Worm (Caenorhabditis elegans) whole organism, early embryonic: ENCODE data around the gene nhr-261.

Experiments used
- B0310.2 ChIP-seq: sonication (generic microtip); optimal IDR thresholded peaks from 2 replicates; lab custom pipeline; 2016; ENCODE audit warnings: mild to moderate bottlenecking, missing genetic modification characterization, missing compliant biosample characterization
- F13C5.2 ChIP-seq: sonication (generic microtip); optimal IDR thresholded peaks from 2 replicates; lab custom pipeline; 2017; ENCODE audit warnings: mild to moderate bottlenecking, missing genetic modification characterization, inconsistent platforms, missing compliant biosample characterization
- aly-1 ChIP-seq: sonication (generic microtip); optimal IDR thresholded peaks from 2 replicates; lab custom pipeline; 2016; ENCODE audit warnings: missing genetic modification characterization, missing compliant biosample characterization
- ama-1 ChIP-seq: fragments of 150-350 bp; optimal IDR thresholded peaks from 2 replicates; lab custom pipeline; 2014
- ceh-13 ChIP-seq: fragments of 200-800 bp; sonication (Bioruptor generic); optimal IDR thresholded peaks from 2 replicates; lab custom pipeline; 2018; ENCODE audit warnings: mild to moderate bottlenecking, missing genetic modification characterization, missing compliant biosample characterization
- ceh-36 ChIP-seq: sonication (generic microtip); optimal IDR thresholded peaks from 2 replicates; lab custom pipeline; 2016; ENCODE audit warnings: missing genetic modification characterization, inconsistent platforms, missing compliant biosample characterization
- ets-7 ChIP-seq: sonication (generic microtip); optimal IDR thresholded peaks from 2 replicates; lab custom pipeline; 2016; ENCODE audit warnings: missing genotype, missing genetic modification characterization, missing compliant biosample characterization
- flt-1 ChIP-seq: fragments of 200-800 bp; sonication (Bioruptor generic); IDR thresholded peaks from 2 replicates; pipeline ENCODE4 v1.3.6; 2022; ENCODE audit warnings: missing genetic modification characterization, missing compliant biosample characterization
- hmbx-1 ChIP-seq: sonication (generic microtip); optimal IDR thresholded peaks from 2 replicates; lab custom pipeline; 2016; ENCODE audit warnings: mild to moderate bottlenecking, missing genetic modification characterization, missing compliant biosample characterization
- hmg-4 ChIP-seq: fragments of 200-800 bp; sonication (Bioruptor generic); optimal IDR thresholded peaks from 2 replicates; lab custom pipeline; 2018; ENCODE audit warnings: mild to moderate bottlenecking, missing genetic modification characterization, missing compliant biosample characterization
- hnd-1 ChIP-seq: sonication (generic microtip); optimal IDR thresholded peaks from 2 replicates; lab custom pipeline; 2016; ENCODE audit warnings: missing genetic modification characterization, missing compliant biosample characterization
- pes-1 ChIP-seq: fragments of 200-800 bp; sonication (Bioruptor generic); IDR thresholded peaks from 2 replicates; pipeline ENCODE4 v1.3.6; 2022; ENCODE audit warnings: missing genetic modification reagents, missing genetic modification characterization, missing compliant biosample characterization
- scrt-1 ChIP-seq: fragments of 200-800 bp; sonication (Bioruptor generic); IDR thresholded peaks from 2 replicates; pipeline ENCODE4 v1.3.6; 2022; ENCODE audit warnings: missing genetic modification characterization, missing compliant biosample characterization
- sea-1 ChIP-seq: fragments of 200-800 bp; sonication (Bioruptor generic); conservative IDR thresholded peaks from 2 replicates; pipeline ENCODE4 v1.3.6; 2022; ENCODE audit warnings: missing genetic modification characterization, missing compliant biosample characterization
- tbx-11 ChIP-seq: fragments of 200-800 bp; sonication (Bioruptor generic); IDR thresholded peaks from 2 replicates; pipeline ENCODE4 v1.3.6; 2022; ENCODE audit warnings: missing genetic modification characterization, missing compliant biosample characterization
- tbx-37 ChIP-seq: fragments of 200-800 bp; sonication (Bioruptor generic); conservative IDR thresholded peaks from 2 replicates; pipeline ENCODE4 v1.3.6; 2022; ENCODE audit warnings: missing genetic modification reagents, missing genetic modification characterization, missing compliant biosample characterization
- tra-4 ChIP-seq: sonication (generic microtip); optimal IDR thresholded peaks from 2 replicates; lab custom pipeline; 2017; ENCODE audit warnings: missing genetic modification characterization, missing compliant biosample characterization

nhr-261 gene

ce11 chrII:3906615-3907190 lies 42.2 kb upstream of the nhr-261 start, which contains the start of the genes F53C3.11 and fbxb-103:
Gene F53C3.11 (minus strand): TSS chrII:3906715.
Gene fbxb-103 (plus strand): TSS chrII:3907140.
- TF ChIP-seq tbx-37, result no peak

ce11 chrII:3902798-3903197 lies 38.2 kb upstream of the nhr-261 start, which contains the start of gene F53C3.3:
Gene F53C3.3 (plus strand): TSS chrII:3902856.
- TF ChIP-seq ets-7 (tag; lab: Kevin White, UChicago), result no peak

DNA sequence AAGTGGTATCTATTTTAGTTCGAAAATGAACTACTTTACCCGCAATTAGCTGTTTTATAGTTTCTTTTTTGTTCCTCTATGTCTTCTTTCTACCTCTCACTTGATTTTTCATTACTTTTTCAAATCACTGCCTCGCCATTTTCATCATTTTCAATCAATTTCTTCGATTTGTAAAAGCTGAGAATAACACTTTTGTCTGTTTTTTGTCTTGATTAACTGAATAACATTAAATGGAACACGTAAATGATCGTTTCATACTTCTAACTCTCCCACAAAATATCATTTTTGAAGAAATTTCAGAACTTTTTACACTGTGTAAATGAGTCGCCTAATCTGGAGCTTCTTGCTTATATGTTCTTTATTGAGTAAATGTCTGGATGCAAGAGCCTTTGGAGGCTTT lies 36.6 kb upstream of the nhr-261 start, which contains the start of gene F53C3.4:
F53C3.4 (plus strand) TSS at position 301 of the 400 bp plus-strand sequence.
- TF ChIP-seq sea-1 (GFP tag; lab: Robert Waterston, UW), result no peak
- TF ChIP-seq pes-1 (GFP tag; lab: Robert Waterston, UW), result no peak

ce11 chrII:3897758-3898494 lies 33.4 kb upstream of the nhr-261 start, which contains the start of gene F53C3.6:
Gene F53C3.6 (plus strand): TSS chrII:3898142.
- no peak for TF ChIP-seq tra-4 (tag; lab: Kevin White, UChicago)
- TF ChIP-seq scrt-1 (GFP tag; lab: Robert Waterston, UW), result no peak
- TF ChIP-seq aly-1, result no peak
- no peak for TF ChIP-seq ceh-13
- no peak for TF ChIP-seq flt-1 (GFP tag; lab: Robert Waterston, UW)
- TF ChIP-seq B0310.2 (tag; lab: Kevin White, UChicago), result no peak
- TF ChIP-seq tbx-11 (GFP tag; lab: Robert Waterston, UW), result no peak
- no peak for TF ChIP-seq F13C5.2
- no peak for TF ChIP-seq ama-1

- no peak for TF ChIP-seq B0310.2 (tag; lab: Kevin White, UChicago)
- peak; percentile 25 for TF ChIP-seq F13C5.2
These were observed 32.4 kb upstream of the nhr-261 start for ce11 chrII:3896920-3897319.

DNA sequence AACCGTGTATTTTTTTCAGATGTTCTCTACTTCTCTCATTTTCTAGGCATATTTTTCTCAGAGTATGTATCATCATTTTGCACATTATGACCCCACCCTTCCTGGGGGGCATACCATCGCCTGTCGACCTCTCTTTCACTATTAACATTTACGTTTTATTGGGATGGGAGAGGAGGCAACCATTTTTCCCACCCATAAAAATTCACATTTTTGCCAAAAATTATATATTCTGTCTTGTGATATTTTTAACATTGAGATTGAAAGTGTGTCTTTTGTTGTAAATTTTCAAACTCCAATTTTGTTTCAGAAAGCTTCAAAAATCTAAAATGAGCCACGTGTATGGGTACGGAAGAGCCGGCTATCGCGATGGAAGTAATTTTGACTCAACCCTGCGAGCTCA lies 30.2 kb upstream of the nhr-261 start, which contains the start of gene F53C3.7:
F53C3.7 (plus strand) TSS at position 301 of the 400 bp plus-strand sequence.
- no peak for TF ChIP-seq B0310.2 (tag; lab: Kevin White, UChicago)
- TF ChIP-seq scrt-1 (GFP tag; lab: Robert Waterston, UW), result no peak
- no peak for TF ChIP-seq tbx-37
- TF ChIP-seq aly-1, result no peak
- no peak for TF ChIP-seq tbx-11 (GFP tag; lab: Robert Waterston, UW)
- TF ChIP-seq ceh-13, result no peak
- no peak for TF ChIP-seq tra-4 (tag; lab: Kevin White, UChicago)
- no peak for TF ChIP-seq hnd-1 (tag; lab: Kevin White, UChicago)
- no peak for TF ChIP-seq ama-1
- no peak for TF ChIP-seq flt-1 (GFP tag; lab: Robert Waterston, UW)
- no peak for TF ChIP-seq hmg-4 (GFP tag; lab: Kevin White, UChicago)
- TF ChIP-seq F13C5.2, result no peak
- no peak for TF ChIP-seq hmbx-1 (tag; lab: Kevin White, UChicago)
- no peak for TF ChIP-seq ceh-36 (tag; lab: Kevin White, UChicago)

DNA sequence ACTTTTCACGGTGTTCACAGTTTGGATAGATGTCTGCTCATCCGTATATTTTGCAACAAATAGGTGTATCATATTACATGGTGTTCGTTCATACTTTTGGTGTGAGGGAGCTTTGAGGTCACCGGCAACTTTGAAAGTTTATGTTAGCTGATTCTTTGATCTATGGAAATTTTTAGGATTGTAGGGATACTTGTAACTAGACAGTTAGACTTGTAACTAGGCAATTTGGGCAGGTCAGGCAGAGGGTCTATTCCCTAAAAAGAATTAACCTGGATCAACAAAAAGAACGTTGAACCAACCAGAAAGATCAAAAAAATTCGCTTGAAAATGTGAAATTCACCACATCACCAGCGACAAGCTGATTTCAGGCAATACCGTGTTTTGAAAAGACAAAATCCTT lies 29.4 kb upstream of the nhr-261 start:
- TF ChIP-seq ama-1 (no peak), tbx-11 (GFP tag; lab: Robert Waterston, UW) (no peak), F13C5.2 (no peak), flt-1 (GFP tag; lab: Robert Waterston, UW) (no peak)

DNA sequence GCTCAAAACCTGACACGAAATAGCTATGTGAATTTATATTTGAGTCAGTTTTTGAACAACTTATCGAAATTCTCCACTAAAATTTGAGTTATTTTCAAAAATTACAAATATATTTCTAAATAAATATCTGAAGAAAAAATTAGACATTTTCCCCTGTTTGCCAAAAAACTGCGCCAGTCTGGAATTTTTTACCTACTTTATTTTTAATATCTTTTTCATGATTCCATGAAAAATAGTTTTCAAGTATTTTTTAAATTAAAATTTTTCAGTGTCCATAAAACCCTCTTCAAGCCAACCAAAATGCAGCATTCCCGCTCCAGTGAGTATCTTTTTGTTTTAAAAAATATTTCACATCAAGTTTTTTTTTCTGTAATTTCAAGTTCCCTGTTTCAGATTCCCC lies 26.6 kb upstream of the nhr-261 start, which contains the start of gene F53C3.8:
F53C3.8 (plus strand) TSS at position 301 of the 400 bp plus-strand sequence.
- TF ChIP-seq hmbx-1 (tag; lab: Kevin White, UChicago) (no peak), tra-4 (tag; lab: Kevin White, UChicago) (no peak), sea-1 (GFP tag; lab: Robert Waterston, UW) (no peak), pes-1 (GFP tag; lab: Robert Waterston, UW) (no peak), hmg-4 (GFP tag; lab: Kevin White, UChicago) (no peak), scrt-1 (GFP tag; lab: Robert Waterston, UW) (no peak), flt-1 (GFP tag; lab: Robert Waterston, UW) (no peak), ets-7 (tag; lab: Kevin White, UChicago) (no peak), ceh-13 (no peak), F13C5.2 (no peak), ama-1 (no peak), hnd-1 (tag; lab: Kevin White, UChicago) (no peak)

DNA sequence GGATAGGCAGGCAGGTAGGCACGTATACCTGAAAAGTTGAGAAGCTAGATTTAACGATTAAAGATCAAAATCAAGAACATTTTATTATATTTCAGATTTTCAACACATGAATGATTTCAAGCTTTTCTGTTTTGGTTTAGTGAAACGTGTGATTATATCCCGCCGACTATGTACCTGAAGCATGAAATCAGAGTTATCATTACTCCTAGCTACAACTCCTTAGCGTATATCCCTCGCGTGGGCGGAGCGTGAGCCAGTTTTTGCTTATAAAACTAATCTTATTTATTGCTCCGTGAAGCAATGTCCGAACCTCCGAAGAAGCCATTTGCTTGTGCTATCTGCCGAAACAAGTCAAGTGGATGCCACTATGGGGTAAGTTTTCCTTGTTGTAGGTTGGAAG lies 15.4 kb upstream of the nhr-261 start, which contains the start of gene nhr-166:
nhr-166 (plus strand) TSS at position 301 of the 400 bp plus-strand sequence.
- TF ChIP-seq hnd-1 (tag; lab: Kevin White, UChicago) (no peak), hmg-4 (GFP tag; lab: Kevin White, UChicago) (no peak), F13C5.2 (no peak)
